Fruit fly (Drosophila melanogaster) Kc167 (cell line): ENCODE measurements around the gene CG13893.

ENCODE experiments used
- Sin3A ChIP-seq: fragments of >200 bp; optimal IDR thresholded peaks from 2 replicates; lab custom pipeline; 2018; ENCODE audit warnings: missing external identifiers
- h ChIP-seq: fragments of >200 bp; optimal IDR thresholded peaks from 3 replicates; lab custom pipeline; 2018; ENCODE audit warnings: missing external identifiers
- psq ChIP-seq: fragments of >200 bp; optimal IDR thresholded peaks from 2 replicates; lab custom pipeline; 2017; ENCODE audit warnings: missing external identifiers

DNA sequence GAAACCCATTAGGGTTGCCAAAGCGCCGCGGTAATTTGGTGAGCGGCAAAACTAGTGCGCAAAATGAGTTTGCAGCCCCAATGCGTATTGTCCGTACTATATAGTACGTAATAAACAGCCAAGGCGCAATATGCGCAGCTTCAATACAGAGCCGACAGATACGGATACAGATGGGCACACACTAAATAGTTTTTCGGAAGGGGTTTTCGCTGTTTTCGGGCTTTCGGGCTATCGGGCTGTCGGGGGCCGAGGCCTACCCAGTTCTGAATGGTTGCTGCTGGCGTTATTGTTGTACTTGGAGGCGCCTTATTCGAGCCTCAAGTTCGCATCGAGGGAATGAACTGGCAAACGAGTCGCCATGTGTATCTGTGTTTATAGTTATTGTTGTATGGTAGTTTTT lies 26.9 kb upstream of the CG13893 start:
- no peak for TF ChIP-seq Sin3A (lab: Kevin White, UChicago)
- TF ChIP-seq h (lab: Kevin White, UChicago): no peak
- no peak for TF ChIP-seq psq (lab: Kevin White, UChicago)
